Fruit fly (Drosophila melanogaster) whole organism, prepupa: ENCODE results near the gene CG8001.

Source experiments
- Blimp-1 ChIP-seq: fragments of 200-800 bp; sonication (Bioruptor generic); optimal IDR thresholded peaks from 3 replicates; lab custom pipeline; 2017; ENCODE audit warnings: missing biosample characterization, missing genetic modification characterization, mild to moderate bottlenecking, moderate library complexity, missing genetic modification reagents
- CG10669 ChIP-seq: fragments of 200-800 bp; sonication (Bioruptor generic); optimal IDR thresholded peaks from 3 replicates; lab custom pipeline; 2018; ENCODE audit warnings: missing biosample characterization, mild to moderate bottlenecking, missing genetic modification characterization, moderate library complexity
- CG16779 ChIP-seq: fragments of 200-800 bp; sonication (Bioruptor generic); optimal IDR thresholded peaks from 3 replicates; lab custom pipeline; 2017; ENCODE audit warnings: missing biosample characterization, mild to moderate bottlenecking, missing genetic modification characterization
- Ets96B ChIP-seq: fragments of 200-800 bp; optimal IDR thresholded peaks from 2 replicates; lab custom pipeline; 2019; ENCODE audit warnings: missing biosample characterization, mild to moderate bottlenecking, missing genetic modification characterization, moderate library complexity
- Hr38 ChIP-seq: sonication (Bioruptor generic); optimal IDR thresholded peaks from 2 replicates; lab custom pipeline; 2016; ENCODE audit warnings: missing biosample characterization, missing genetic modification characterization
- Lpt ChIP-seq: fragments of 200-800 bp; sonication (Bioruptor generic); optimal IDR thresholded peaks from 3 replicates; lab custom pipeline; 2016; ENCODE audit warnings: missing biosample characterization, missing genetic modification characterization
- Met ChIP-seq: fragments of 200-800 bp; sonication (Bioruptor generic); optimal IDR thresholded peaks from 3 replicates; lab custom pipeline; 2016; ENCODE audit warnings: missing biosample characterization, missing genetic modification characterization
- fd59A ChIP-seq: fragments of 200-800 bp; sonication (Bioruptor generic); optimal IDR thresholded peaks from 2 replicates; lab custom pipeline; 2017; ENCODE audit warnings: missing biosample characterization, mild to moderate bottlenecking, missing genetic modification characterization, missing genetic modification reagents
- salr ChIP-seq, 2 experiments: fragments of 200-800 bp; sonication (Bioruptor generic); optimal IDR thresholded peaks; 3 replicates each; lab custom pipeline; 2016 to 2018; ENCODE audit warnings: missing biosample characterization in 2 of 2, missing genetic modification characterization in 2 of 2, mild to moderate bottlenecking in 1 of 2
- spab ChIP-seq: fragments of 200-800 bp; sonication (Bioruptor generic); optimal IDR thresholded peaks from 2 replicates; lab custom pipeline; 2017; ENCODE audit warnings: missing biosample characterization, mild to moderate bottlenecking, missing genetic modification characterization, missing genetic modification reagents
- svp ChIP-seq: fragments of 200-800 bp; sonication (Bioruptor generic); peaks from one replicate; lab custom pipeline; 2016; ENCODE audit warnings: missing biosample characterization, missing genetic modification characterization
- topi ChIP-seq: fragments of 200-800 bp; sonication (Bioruptor generic); optimal IDR thresholded peaks from 3 replicates; lab custom pipeline; 2016; ENCODE audit warnings: missing biosample characterization, missing genetic modification characterization

- no peak for TF ChIP-seq topi (GFP tag; lab: Kevin White, UChicago)
- no peak for TF ChIP-seq svp (GFP tag; lab: Kevin White, UChicago)
- no peak for TF ChIP-seq Blimp-1 (GFP tag; lab: Kevin White, UChicago)
- TF ChIP-seq Hr38, result no peak
- no peak for TF ChIP-seq CG10669 (GFP tag; lab: Kevin White, UChicago)
- TF ChIP-seq CG16779 (tag; lab: Kevin White, UChicago), result no peak
- TF ChIP-seq Lpt (GFP tag; lab: Kevin White, UChicago), result no peak
- no peak for TF ChIP-seq salr (GFP tag; optimal IDR thresholded peaks at IDR 0.05; lab: Kevin White, UChicago)
- no peak for TF ChIP-seq Ets96B (tag; lab: Kevin White, UChicago)
- TF ChIP-seq Met (GFP tag; lab: Kevin White, UChicago), result no peak
- TF ChIP-seq fd59A (GFP tag; lab: Kevin White, UChicago), result no peak
- no peak for TF ChIP-seq spab (GFP tag; lab: Kevin White, UChicago)
These were observed 32.9 kb upstream of the CG8001 start, which contains the start of gene CG18171 for dm6 chr3L:1723053-1723452.
